Fruit fly (Drosophila melanogaster) Kc167 (cell line): Measurements from ENCODE around the gene Psf3.

ENCODE experiments used
- Myc ChIP-seq: fragments of >200 bp; optimal IDR thresholded peaks from 2 replicates; lab custom pipeline; 2017; ENCODE audit warnings: missing external identifiers
- Sin3A ChIP-seq: fragments of >200 bp; optimal IDR thresholded peaks from 2 replicates; lab custom pipeline; 2018; ENCODE audit warnings: missing external identifiers
- h ChIP-seq: fragments of >200 bp; optimal IDR thresholded peaks from 3 replicates; lab custom pipeline; 2018; ENCODE audit warnings: missing external identifiers
- insv ChIP-seq: fragments of >200 bp; optimal IDR thresholded peaks from 3 replicates; lab custom pipeline; 2018; ENCODE audit warnings: missing external identifiers
- psq ChIP-seq: fragments of >200 bp; optimal IDR thresholded peaks from 2 replicates; lab custom pipeline; 2017; ENCODE audit warnings: missing external identifiers
- ttk ChIP-seq: sonication (Bioruptor generic); optimal IDR thresholded peaks from 2 replicates; lab custom pipeline; 2017; ENCODE audit warnings: missing external identifiers

DNA sequence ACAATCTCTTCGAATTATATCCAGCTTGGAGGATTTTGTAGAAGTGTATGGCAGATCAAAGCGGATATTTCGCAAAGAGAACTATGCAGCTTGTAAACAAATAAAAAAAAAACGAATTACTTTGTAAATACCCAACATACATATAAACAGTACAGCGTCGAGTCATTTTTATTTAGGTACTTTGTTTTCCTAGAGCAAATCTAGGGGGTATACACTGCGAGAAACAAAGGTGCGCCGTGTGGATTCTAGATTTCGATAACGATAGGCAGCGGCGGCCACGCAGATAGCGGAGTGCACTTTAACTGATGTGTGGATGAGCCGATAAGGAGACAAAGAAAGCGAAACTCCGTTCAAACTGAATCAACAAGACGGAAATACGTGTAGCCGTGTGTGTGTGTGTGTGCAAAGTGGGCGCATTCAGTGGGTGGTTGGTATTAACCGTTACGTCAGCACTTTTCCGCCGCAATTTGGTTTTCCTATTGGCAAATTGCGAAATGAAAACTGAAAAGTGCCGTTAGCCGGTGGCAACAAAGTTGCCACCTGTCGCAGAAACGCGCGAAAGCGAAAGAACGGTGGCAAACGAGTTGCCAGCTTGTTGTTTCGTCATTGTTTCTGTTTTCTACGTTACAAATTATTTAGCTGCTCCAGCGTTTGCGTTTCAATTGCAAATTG, 21.0 kb downstream of the Psf3 start:
- TF ChIP-seq psq (lab: Kevin White, UChicago) (no peak), h (lab: Kevin White, UChicago) (no peak), Sin3A (lab: Kevin White, UChicago) (no peak), ttk (lab: Kevin White, UChicago) (no peak), Myc (lab: Kevin White, UChicago) (no peak), insv (lab: Kevin White, UChicago) (no peak)
